Worm (Caenorhabditis elegans) whole organism, L1 larva: ENCODE results near the gene hsp-3.
A peak's percentile ranks its signal among the peaks of the same experiment; 100 is the strongest.

Source experiments
- C04F5.9 ChIP-seq: sonication (generic microtip); optimal IDR thresholded peaks from 2 replicates; lab custom pipeline; 2016; ENCODE audit warnings: missing genetic modification characterization, missing compliant biosample characterization
- F16B12.6 ChIP-seq: fragments of 150-350 bp; optimal IDR thresholded peaks from 2 replicates; lab custom pipeline; 2014; ENCODE audit warnings: missing biosample characterization, missing genetic modification characterization
- aha-1 ChIP-seq: fragments of 150-350 bp; optimal IDR thresholded peaks from 2 replicates; lab custom pipeline; 2014; ENCODE audit warnings: missing biosample characterization, missing genetic modification characterization
- aly-2 ChIP-seq: fragments of 150-350 bp; optimal IDR thresholded peaks from 2 replicates; lab custom pipeline; 2014; ENCODE audit warnings: missing biosample characterization, missing genetic modification characterization
- ceh-8 ChIP-seq: fragments of 200-800 bp; sonication (Bioruptor generic); optimal IDR thresholded peaks from 2 replicates; lab custom pipeline; 2018; ENCODE audit warnings: mild to moderate bottlenecking, missing genetic modification characterization, moderate library complexity, missing compliant biosample characterization
- ceh-82 ChIP-seq, 3 experiments: fragments of 150-350 bp in 1 of 3; sonication (generic microtip) in 2 of 3; optimal IDR thresholded peaks; 2 replicates each; lab custom pipeline; 2014 to 2017; ENCODE audit warnings: missing biosample characterization in 3 of 3, missing genetic modification characterization in 3 of 3
- ceh-88 ChIP-seq: fragments of 200-800 bp; sonication (Bioruptor generic); IDR thresholded peaks from 2 replicates; pipeline ENCODE4 v1.3.6; 2022; ENCODE audit warnings: missing genetic modification characterization, missing compliant biosample characterization
- ces-1 ChIP-seq: fragments of 150-350 bp; optimal IDR thresholded peaks from 2 replicates; lab custom pipeline; 2014; ENCODE audit warnings: missing biosample characterization, missing genetic modification reagents, missing genetic modification characterization
- dpl-1 ChIP-seq, 3 experiments: fragments of 150-350 bp in 2 of 3; sonication (generic microtip) in 1 of 3; optimal IDR thresholded peaks; 2 replicates each; lab custom pipeline; 2014 to 2017; ENCODE audit warnings: missing biosample characterization in 3 of 3, missing genetic modification characterization in 3 of 3, missing genetic modification reagents in 3 of 3
- dsc-1 ChIP-seq: sonication (generic microtip); optimal IDR thresholded peaks from 2 replicates; lab custom pipeline; 2016; ENCODE audit warnings: mild to moderate bottlenecking, missing genetic modification characterization, missing compliant biosample characterization
- efl-1 ChIP-seq, 4 experiments: fragments of 150-350 bp; optimal IDR thresholded peaks in 3 of 4; peaks in 1 of 4; 1 replicate in 1 of 4; 2 replicates in 3 of 4; lab custom pipeline; 2014; ENCODE audit warnings: missing biosample characterization in 2 of 4, missing genetic modification characterization in 2 of 4, missing genetic modification reagents in 2 of 4
- egl-13 ChIP-seq: sonication (generic microtip); optimal IDR thresholded peaks from 2 replicates; lab custom pipeline; 2016; ENCODE audit warnings: missing genotype, missing genetic modification reagents, missing genetic modification characterization, missing compliant biosample characterization
- elt-2 ChIP-seq: sonication (generic microtip); optimal IDR thresholded peaks from 2 replicates; lab custom pipeline; 2016; ENCODE audit warnings: missing genetic modification characterization, mild to moderate bottlenecking, inconsistent platforms, missing compliant biosample characterization, missing genetic modification reagents
- ets-5 ChIP-seq: fragments of 200-800 bp; sonication (Bioruptor generic); IDR thresholded peaks from 2 replicates; pipeline ENCODE4 v1.3.6; 2022; ENCODE audit warnings: missing genetic modification characterization, missing compliant biosample characterization
- fkh-10 ChIP-seq: sonication (generic microtip); optimal IDR thresholded peaks from 2 replicates; lab custom pipeline; 2017; ENCODE audit warnings: missing biosample characterization, missing genetic modification reagents, missing genetic modification characterization
- fkh-8 ChIP-seq: sonication (generic microtip); optimal IDR thresholded peaks from 2 replicates; lab custom pipeline; 2016; ENCODE audit warnings: mild to moderate bottlenecking, missing genetic modification characterization, missing compliant biosample characterization
- grh-1 ChIP-seq: fragments of 200-800 bp; sonication (Bioruptor generic); IDR thresholded peaks from 2 replicates; pipeline ENCODE4 v1.3.6; 2022; ENCODE audit warnings: missing genetic modification reagents, missing genetic modification characterization, missing compliant biosample characterization
- hlh-17 ChIP-seq: fragments of 200-800 bp; sonication (Bioruptor generic); optimal IDR thresholded peaks from 2 replicates; lab custom pipeline; 2018; ENCODE audit warnings: missing genetic modification characterization, mild to moderate bottlenecking, missing compliant biosample characterization, moderate library complexity, borderline replicate concordance
- hpl-2 ChIP-seq: fragments of 150-350 bp; optimal IDR thresholded peaks from 2 replicates; lab custom pipeline; 2014; ENCODE audit warnings: missing biosample characterization, missing genetic modification reagents, missing genetic modification characterization
- irx-1 ChIP-seq: sonication (generic microtip); optimal IDR thresholded peaks from 2 replicates; lab custom pipeline; 2016; ENCODE audit warnings: missing genetic modification characterization, missing compliant biosample characterization
- jun-1 ChIP-seq: fragments of 150-350 bp; optimal IDR thresholded peaks from 2 replicates; lab custom pipeline; 2014; ENCODE audit warnings: missing biosample characterization, missing genetic modification reagents, missing genetic modification characterization
- lin-13 ChIP-seq: fragments of 150-350 bp; optimal IDR thresholded peaks from 2 replicates; lab custom pipeline; 2014; ENCODE audit warnings: missing biosample characterization, missing genetic modification reagents, missing genetic modification characterization
- lin-14 ChIP-seq: fragments of 200-800 bp; sonication (Bioruptor generic); optimal IDR thresholded peaks from 2 replicates; lab custom pipeline; 2018; ENCODE audit warnings: mild to moderate bottlenecking, missing genetic modification characterization, moderate library complexity, missing compliant biosample characterization
- lin-35 ChIP-seq, 2 experiments: fragments of 150-350 bp; optimal IDR thresholded peaks; 2 replicates each; lab custom pipeline; 2014; ENCODE audit warnings: missing biosample characterization in 2 of 2, missing genetic modification characterization in 2 of 2, missing genetic modification reagents in 2 of 2
- lin-39 ChIP-seq: fragments of 150-350 bp; optimal IDR thresholded peaks from 2 replicates; lab custom pipeline; 2014; ENCODE audit warnings: missing biosample characterization, missing genetic modification reagents, missing genetic modification characterization
- mdl-1 ChIP-seq, 2 experiments: fragments of 150-350 bp; optimal IDR thresholded peaks; 2 replicates each; lab custom pipeline; 2014 to 2017; ENCODE audit warnings: missing biosample characterization in 2 of 2, missing genetic modification characterization in 2 of 2, inconsistent platforms in 1 of 2
- mep-1 ChIP-seq: fragments of 150-350 bp; optimal IDR thresholded peaks from 2 replicates; lab custom pipeline; 2014; ENCODE audit warnings: missing biosample characterization, missing genetic modification characterization
- nhr-11 ChIP-seq: fragments of 150-350 bp; optimal IDR thresholded peaks from 2 replicates; lab custom pipeline; 2014; ENCODE audit warnings: missing biosample characterization, missing genetic modification characterization
- nhr-20 ChIP-seq: sonication (generic microtip); optimal IDR thresholded peaks from 2 replicates; lab custom pipeline; 2016; ENCODE audit warnings: mild to moderate bottlenecking, missing genetic modification characterization, missing compliant biosample characterization
- nhr-28 ChIP-seq: fragments of 150-350 bp; optimal IDR thresholded peaks from 2 replicates; lab custom pipeline; 2014; ENCODE audit warnings: missing biosample characterization, missing genetic modification characterization
- nhr-47 ChIP-seq: sonication (generic microtip); optimal IDR thresholded peaks from 2 replicates; lab custom pipeline; 2016; ENCODE audit warnings: mild to moderate bottlenecking, missing genetic modification characterization, moderate library complexity, missing compliant biosample characterization
- nhr-71 ChIP-seq: sonication (generic microtip); optimal IDR thresholded peaks from 2 replicates; lab custom pipeline; 2016; ENCODE audit warnings: mild to moderate bottlenecking, missing genetic modification characterization, moderate library complexity, missing compliant biosample characterization
- nhr-77 ChIP-seq: fragments of 150-350 bp; optimal IDR thresholded peaks from 2 replicates; lab custom pipeline; 2014; ENCODE audit warnings: missing biosample characterization, missing genetic modification characterization
- nhr-84 ChIP-seq: sonication (generic microtip); optimal IDR thresholded peaks from 2 replicates; lab custom pipeline; 2017; ENCODE audit warnings: missing biosample characterization, missing genetic modification characterization
- nhr-85 ChIP-seq: sonication (generic microtip); peaks from one replicate; lab custom pipeline; 2016; ENCODE audit warnings: missing genetic modification characterization, inconsistent platforms, missing compliant biosample characterization
- pax-3 ChIP-seq: fragments of 200-800 bp; sonication (Bioruptor generic); optimal IDR thresholded peaks from 2 replicates; lab custom pipeline; 2018; ENCODE audit warnings: mild to moderate bottlenecking, missing genetic modification characterization, moderate library complexity, missing compliant biosample characterization
- pqm-1 ChIP-seq: sonication (generic microtip); optimal IDR thresholded peaks from 3 replicates; lab custom pipeline; 2017; ENCODE audit warnings: missing biosample characterization, missing genetic modification characterization
- rnt-1 ChIP-seq: sonication (generic microtip); optimal IDR thresholded peaks from 2 replicates; lab custom pipeline; 2016; ENCODE audit warnings: mild to moderate bottlenecking, missing genetic modification characterization, moderate library complexity, missing compliant biosample characterization
- skn-1 ChIP-seq: fragments of 150-350 bp; optimal IDR thresholded peaks from 2 replicates; lab custom pipeline; 2014; ENCODE audit warnings: missing biosample characterization, missing genetic modification characterization
- snpc-4 ChIP-seq: fragments of 150-350 bp; optimal IDR thresholded peaks from 2 replicates; lab custom pipeline; 2014; ENCODE audit warnings: missing biosample characterization, missing genetic modification characterization
- snu-23 ChIP-seq: sonication (generic microtip); optimal IDR thresholded peaks from 2 replicates; lab custom pipeline; 2016; ENCODE audit warnings: missing genetic modification characterization, missing compliant biosample characterization
- sup-37 ChIP-seq: fragments of 200-800 bp; sonication (Bioruptor generic); optimal IDR thresholded peaks from 2 replicates; lab custom pipeline; 2018; ENCODE audit warnings: mild to moderate bottlenecking, missing genetic modification characterization, missing compliant biosample characterization
- swsn-7 ChIP-seq: sonication (generic microtip); optimal IDR thresholded peaks from 2 replicates; lab custom pipeline; 2016; ENCODE audit warnings: missing genetic modification characterization, missing compliant biosample characterization
- tbx-2 ChIP-seq: sonication (generic microtip); optimal IDR thresholded peaks from 2 replicates; lab custom pipeline; 2016; ENCODE audit warnings: missing genetic modification characterization, missing compliant biosample characterization
- unc-130 ChIP-seq: fragments of 150-350 bp; optimal IDR thresholded peaks from 2 replicates; lab custom pipeline; 2017; ENCODE audit warnings: missing biosample characterization, missing genetic modification characterization, inconsistent platforms
- unc-86 ChIP-seq: sonication (generic microtip); optimal IDR thresholded peaks from 2 replicates; lab custom pipeline; 2016; ENCODE audit warnings: missing genetic modification characterization, missing compliant biosample characterization
- unc-98 ChIP-seq: fragments of 200-800 bp; sonication (Bioruptor generic); IDR thresholded peaks from 2 replicates; pipeline ENCODE4 v1.3.6; 2022; ENCODE audit warnings: missing genetic modification characterization, missing compliant biosample characterization
- vab-15 ChIP-seq: sonication (generic microtip); optimal IDR thresholded peaks from 2 replicates; lab custom pipeline; 2017; ENCODE audit warnings: missing genotype, mild to moderate bottlenecking, missing genetic modification characterization, missing compliant biosample characterization
- zag-1 ChIP-seq: fragments of 150-350 bp; optimal IDR thresholded peaks from 2 replicates; lab custom pipeline; 2014; ENCODE audit warnings: missing biosample characterization, missing genetic modification characterization

The hsp-3 gene

ce11 chrX:6057580-6058305 is 34.2 kb downstream of the hsp-3 start, which contains the start of gene gln-1 (continued):
- TF ChIP-seq elt-2 (tag; lab: Kevin White, UChicago) = peak; percentile 81
- TF ChIP-seq irx-1 (tag; lab: Kevin White, UChicago) = peak; percentile 6
- TF ChIP-seq lin-14 (GFP tag; lab: Kevin White, UChicago) = peak; percentile 66
- peak; percentile 83 for TF ChIP-seq nhr-85 (tag; lab: Kevin White, UChicago)
- no peak for TF ChIP-seq sup-37 (GFP tag; lab: Kevin White, UChicago)
- no peak for TF ChIP-seq hpl-2 (GFP tag; lab: Kevin White, UChicago)
- TF ChIP-seq nhr-47 (tag; lab: Kevin White, UChicago) = peak; percentile 8
- no peak for TF ChIP-seq ces-1 (GFP tag; lab: Kevin White, UChicago)
- peak; percentile 2 for TF ChIP-seq nhr-77 (tag; lab: Kevin White, UChicago)
- TF ChIP-seq snpc-4 = no peak
- peak; percentile 50 for TF ChIP-seq nhr-71
- TF ChIP-seq, all 84 proteins: peak for 17

DNA sequence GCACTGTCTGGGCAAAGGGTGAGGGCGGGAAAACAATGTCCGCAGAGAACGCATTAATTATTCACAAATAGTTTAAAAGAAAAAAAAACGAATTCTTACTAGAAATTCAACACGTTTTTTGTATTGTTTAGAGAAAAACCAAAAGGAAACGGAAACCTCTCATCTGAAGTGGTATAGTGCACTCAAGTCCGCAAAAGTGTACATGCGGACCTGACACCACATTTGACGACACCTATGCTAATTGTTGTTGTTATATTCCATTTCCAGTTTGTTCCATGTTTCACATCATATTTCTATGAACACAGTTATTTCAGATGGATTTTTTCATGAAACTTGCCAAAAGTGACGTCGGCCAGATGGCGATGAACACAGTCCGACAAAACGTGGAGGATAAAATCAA is 39.2 kb downstream of the hsp-3 start, which contains the start of gene C45B2.6:
TSS of gene C45B2.6 (plus strand) at position 136 of the 400 bp plus-strand sequence.
- TF ChIP-seq dsc-1 = peak; percentile 20
- peak; percentile 7 for TF ChIP-seq rnt-1
- peak; percentile 2 for TF ChIP-seq unc-130 (tag; lab: Kevin White, UChicago)
- peak; percentile 16 for TF ChIP-seq vab-15 (tag; lab: Kevin White, UChicago)
- TF ChIP-seq lin-13 (GFP tag; lab: Kevin White, UChicago) = no peak
- no peak for TF ChIP-seq aha-1 (tag; lab: Kevin White, UChicago)
- TF ChIP-seq fkh-10 (GFP tag; lab: Kevin White, UChicago) = no peak
- TF ChIP-seq pqm-1 = no peak
- no peak for TF ChIP-seq C04F5.9
- no peak for TF ChIP-seq nhr-28 (tag; lab: Kevin White, UChicago)
- TF ChIP-seq hpl-2 (GFP tag; lab: Kevin White, UChicago) = no peak
- TF ChIP-seq dpl-1 (GFP tag; optimal IDR thresholded peaks at IDR 0.05; lab: Kevin White, UChicago) = peak in 2 of 3 experiments; percentile 3 to 23
- no peak for TF ChIP-seq aly-2
- no peak for TF ChIP-seq ceh-88 (GFP tag; lab: Robert Waterston, UW)
- no peak for TF ChIP-seq egl-13
- no peak for TF ChIP-seq unc-98 (GFP tag; lab: Robert Waterston, UW)
- peak; percentile 32 for TF ChIP-seq mep-1 (tag; lab: Kevin White, UChicago)
- no peak for TF ChIP-seq fkh-8 (tag; lab: Kevin White, UChicago)
- TF ChIP-seq efl-1 (optimal IDR thresholded peaks at IDR 0.05; lab: Kevin White, UChicago) = peak in 1 of 2 experiments; percentile 22
- TF ChIP-seq efl-1 (GFP tag; optimal IDR thresholded peaks at IDR 0.05 in 1 of 2; lab: Kevin White, UChicago) = peak; percentile 55 to 60
- TF ChIP-seq ces-1 (GFP tag; lab: Kevin White, UChicago) = no peak
- TF ChIP-seq skn-1 (tag; lab: Kevin White, UChicago) = no peak
- TF ChIP-seq lin-35 (GFP tag; optimal IDR thresholded peaks at IDR 0.05; lab: Kevin White, UChicago) = peak; percentile 7 to 22
- TF ChIP-seq pax-3 = no peak
- TF ChIP-seq nhr-71 = peak; percentile 28
- no peak for TF ChIP-seq jun-1 (tag; lab: Kevin White, UChicago)
- no peak for TF ChIP-seq nhr-11 (tag; lab: Kevin White, UChicago)
- TF ChIP-seq nhr-77 (tag; lab: Kevin White, UChicago) = no peak
- TF ChIP-seq ets-5 (GFP tag; lab: Robert Waterston, UW) = no peak
- peak; percentile 42 for TF ChIP-seq snu-23 (GFP tag; lab: Kevin White, UChicago)
- no peak for TF ChIP-seq zag-1 (tag; lab: Kevin White, UChicago)
- TF ChIP-seq F16B12.6 (tag; lab: Kevin White, UChicago) = peak; percentile 85
- TF ChIP-seq lin-39 = no peak
- TF ChIP-seq mdl-1 (tag; optimal IDR thresholded peaks at IDR 0.05; lab: Kevin White, UChicago) = no peak
- TF ChIP-seq tbx-2 (tag; lab: Kevin White, UChicago) = no peak
- TF ChIP-seq nhr-84 (tag; lab: Kevin White, UChicago) = no peak
- peak in 1 of 3 experiments; percentile 29 for TF ChIP-seq ceh-82 (tag; optimal IDR thresholded peaks at IDR 0.05; lab: Kevin White, UChicago)
- peak; percentile 23 for TF ChIP-seq nhr-20 (tag; lab: Kevin White, UChicago)
- no peak for TF ChIP-seq ceh-8 (GFP tag; lab: Kevin White, UChicago)
- TF ChIP-seq grh-1 (GFP tag; lab: Robert Waterston, UW) = no peak
- TF ChIP-seq unc-86 (tag; lab: Kevin White, UChicago) = no peak
- no peak for TF ChIP-seq nhr-47 (tag; lab: Kevin White, UChicago)
- TF ChIP-seq swsn-7 = no peak
- no peak for TF ChIP-seq hlh-17 (GFP tag; lab: Kevin White, UChicago)
- peak; percentile 12 for TF ChIP-seq nhr-85 (tag; lab: Kevin White, UChicago)
